Worm (Caenorhabditis elegans) whole organism, late embryonic: ENCODE results near the gene oac-5.

ENCODE experiments used
- C08G9.2 ChIP-seq: sonication (generic microtip); optimal IDR thresholded peaks from 2 replicates; lab custom pipeline; 2016; ENCODE audit warnings: mild to moderate bottlenecking, missing genetic modification characterization, moderate library complexity, missing compliant biosample characterization
- C38D4.7 ChIP-seq: fragments of 200-800 bp; sonication (Bioruptor generic); optimal IDR thresholded peaks from 2 replicates; lab custom pipeline; 2018; ENCODE audit warnings: mild to moderate bottlenecking, missing genetic modification characterization, moderate library complexity, missing compliant biosample characterization
- F13H6.1 ChIP-seq: sonication (generic microtip); optimal IDR thresholded peaks from 2 replicates; lab custom pipeline; 2016; ENCODE audit warnings: missing genetic modification characterization, missing compliant biosample characterization
- K09A11.1 ChIP-seq: sonication (generic microtip); optimal IDR thresholded peaks from 2 replicates; lab custom pipeline; 2017; ENCODE audit warnings: antibody characterized with exemption, mild to moderate bottlenecking, missing genetic modification characterization, missing compliant biosample characterization; ENCODE audit not compliant: insufficient read depth
- Y22D7AL.16 ChIP-seq: sonication (generic microtip); optimal IDR thresholded peaks from 2 replicates; lab custom pipeline; 2016; ENCODE audit warnings: missing genetic modification characterization, missing compliant biosample characterization
- ama-1 ChIP-seq: fragments of 150-350 bp; optimal IDR thresholded peaks from 2 replicates; lab custom pipeline; 2014
- ceh-18 ChIP-seq: sonication (generic microtip); optimal IDR thresholded peaks from 2 replicates; lab custom pipeline; 2016; ENCODE audit warnings: missing genetic modification characterization, missing compliant biosample characterization
- ceh-2 ChIP-seq: sonication (generic microtip); optimal IDR thresholded peaks from 2 replicates; lab custom pipeline; 2016; ENCODE audit warnings: missing genotype, missing genetic modification characterization, missing compliant biosample characterization
- ceh-31 ChIP-seq: sonication (generic microtip); optimal IDR thresholded peaks from 2 replicates; lab custom pipeline; 2016; ENCODE audit warnings: missing genetic modification characterization, missing compliant biosample characterization
- ceh-45 ChIP-seq: fragments of 200-800 bp; sonication (Bioruptor generic); IDR thresholded peaks from 2 replicates; pipeline ENCODE4 v1.3.6; 2022; ENCODE audit warnings: missing genetic modification reagents, missing genetic modification characterization, missing compliant biosample characterization
- ceh-48 ChIP-seq: sonication (generic microtip); optimal IDR thresholded peaks from 2 replicates; lab custom pipeline; 2016; ENCODE audit warnings: missing genetic modification characterization, inconsistent platforms, missing compliant biosample characterization
- dmd-4 ChIP-seq: sonication (generic microtip); optimal IDR thresholded peaks from 2 replicates; lab custom pipeline; 2016; ENCODE audit warnings: borderline replicate concordance, missing genetic modification characterization, missing compliant biosample characterization
- elt-2 ChIP-seq: sonication (generic microtip); optimal IDR thresholded peaks from 2 replicates; lab custom pipeline; 2016; ENCODE audit warnings: missing genetic modification reagents, missing genetic modification characterization, missing compliant biosample characterization
- elt-4 ChIP-seq: sonication (generic microtip); optimal IDR thresholded peaks from 2 replicates; lab custom pipeline; 2016; ENCODE audit warnings: missing genetic modification characterization, missing compliant biosample characterization
- fax-1 ChIP-seq: sonication (generic microtip); optimal IDR thresholded peaks from 2 replicates; lab custom pipeline; 2016; ENCODE audit warnings: missing genotype, missing genetic modification characterization, missing compliant biosample characterization
- fkh-6 ChIP-seq: sonication (generic microtip); optimal IDR thresholded peaks from 2 replicates; lab custom pipeline; 2016; ENCODE audit warnings: missing genetic modification characterization, missing compliant biosample characterization
- hlh-13 ChIP-seq: fragments of 200-800 bp; sonication (Bioruptor generic); optimal IDR thresholded peaks from 2 replicates; lab custom pipeline; 2018; ENCODE audit warnings: mild to moderate bottlenecking, missing genetic modification characterization, missing compliant biosample characterization
- hlh-6 ChIP-seq: sonication (generic microtip); optimal IDR thresholded peaks from 2 replicates; lab custom pipeline; 2016; ENCODE audit warnings: missing genotype, missing genetic modification characterization, missing compliant biosample characterization
- lim-6 ChIP-seq: sonication (generic microtip); optimal IDR thresholded peaks from 2 replicates; lab custom pipeline; 2016; ENCODE audit warnings: missing genetic modification characterization, missing compliant biosample characterization
- nhr-232 ChIP-seq: sonication (generic microtip); optimal IDR thresholded peaks from 2 replicates; lab custom pipeline; 2016; ENCODE audit warnings: missing genetic modification characterization, missing compliant biosample characterization
- npax-4 ChIP-seq: sonication (generic microtip); optimal IDR thresholded peaks from 2 replicates; lab custom pipeline; 2016; ENCODE audit warnings: missing genetic modification characterization, missing compliant biosample characterization
- odd-2 ChIP-seq: sonication (generic microtip); optimal IDR thresholded peaks from 2 replicates; lab custom pipeline; 2017; ENCODE audit warnings: antibody characterized with exemption, mild to moderate bottlenecking, missing genetic modification characterization, missing compliant biosample characterization
- pag-3 ChIP-seq: sonication (generic microtip); optimal IDR thresholded peaks from 2 replicates; lab custom pipeline; 2016; ENCODE audit warnings: missing compliant biosample characterization, missing genetic modification characterization, borderline replicate concordance
- pat-9 ChIP-seq: fragments of 200-800 bp; sonication (Bioruptor generic); optimal IDR thresholded peaks from 2 replicates; lab custom pipeline; 2018; ENCODE audit warnings: mild to moderate bottlenecking, missing genetic modification characterization, moderate library complexity, missing compliant biosample characterization
- pax-1 ChIP-seq: fragments of 150-350 bp; optimal IDR thresholded peaks from 2 replicates; lab custom pipeline; 2014; ENCODE audit warnings: missing biosample characterization, missing genetic modification characterization
- pha-2 ChIP-seq: sonication (generic microtip); optimal IDR thresholded peaks from 2 replicates; lab custom pipeline; 2017; ENCODE audit warnings: mild to moderate bottlenecking, missing genetic modification characterization, missing compliant biosample characterization
- pqm-1 ChIP-seq: sonication (generic microtip); optimal IDR thresholded peaks from 2 replicates; lab custom pipeline; 2016; ENCODE audit warnings: missing genetic modification characterization, missing compliant biosample characterization
- pros-1 ChIP-seq: fragments of 150-350 bp; optimal IDR thresholded peaks from 2 replicates; lab custom pipeline; 2014; ENCODE audit warnings: missing biosample characterization, missing genetic modification reagents, missing genetic modification characterization
- ref-2 ChIP-seq: sonication (generic microtip); optimal IDR thresholded peaks from 2 replicates; lab custom pipeline; 2016; ENCODE audit warnings: missing genetic modification characterization, missing compliant biosample characterization
- rnt-1 ChIP-seq: sonication (generic microtip); optimal IDR thresholded peaks from 2 replicates; lab custom pipeline; 2016; ENCODE audit warnings: missing genetic modification characterization, missing compliant biosample characterization
- sdc-2 ChIP-seq: sonication (generic microtip); optimal IDR thresholded peaks from 2 replicates; lab custom pipeline; 2016; ENCODE audit warnings: missing genotype, missing genetic modification characterization, missing compliant biosample characterization
- sox-4 ChIP-seq: sonication (generic microtip); optimal IDR thresholded peaks from 2 replicates; lab custom pipeline; 2017; ENCODE audit warnings: mild to moderate bottlenecking, missing genetic modification characterization, inconsistent platforms, missing compliant biosample characterization
- tbx-2 ChIP-seq: sonication (generic microtip); optimal IDR thresholded peaks from 2 replicates; lab custom pipeline; 2016; ENCODE audit warnings: missing genetic modification characterization, missing compliant biosample characterization
- tbx-7 ChIP-seq: sonication (generic microtip); optimal IDR thresholded peaks from 2 replicates; lab custom pipeline; 2016; ENCODE audit warnings: missing genotype, missing genetic modification characterization, missing compliant biosample characterization
- unc-3 ChIP-seq, 2 experiments: fragments of 200-800 bp in 1 of 2; sonication (Bioruptor generic) in 1 of 2; sonication (generic microtip) in 1 of 2; conservative IDR thresholded peaks in 1 of 2; optimal IDR thresholded peaks in 1 of 2; 2 replicates each; pipeline versions ENCODE4 v1.3.6 to Lab custom; 2016 to 2022; ENCODE audit warnings: missing compliant biosample characterization in 2 of 2, missing genetic modification characterization in 2 of 2, missing genetic modification reagents in 1 of 2
- unc-55 ChIP-seq: sonication (generic microtip); optimal IDR thresholded peaks from 2 replicates; lab custom pipeline; 2017; ENCODE audit warnings: missing biosample characterization, missing genetic modification reagents, missing genetic modification characterization
- zip-5 ChIP-seq: sonication (generic microtip); optimal IDR thresholded peaks from 2 replicates; lab custom pipeline; 2016; ENCODE audit warnings: missing genetic modification characterization, missing compliant biosample characterization
- ztf-16 ChIP-seq: sonication (generic microtip); optimal IDR thresholded peaks from 2 replicates; lab custom pipeline; 2017; ENCODE audit warnings: missing genetic modification characterization, missing compliant biosample characterization

oac-5 gene

ce11 chrV:16302439-16302838 lies 9.9 kb downstream of the oac-5 start, which contains the start of the genes C31A11.13 and oac-6:
Gene C31A11.13 (minus strand): TSS chrV:16302551.
Gene oac-6 (plus strand): TSS chrV:16302717.
- TF ChIP-seq nhr-232 = no peak
- peak; percentile 63 for TF ChIP-seq elt-2 (tag; lab: Kevin White, UChicago)
- TF ChIP-seq, all 69 proteins: peak for 1

ce11 chrV:16307253-16307652 lies 14.7 kb downstream of the oac-5 start, which contains the start of gene srxa-7:
Gene srxa-7 (plus strand): TSS chrV:16307553.
- no peak for TF ChIP-seq ceh-48 (tag; lab: Kevin White, UChicago)
- TF ChIP-seq ceh-18 (tag; lab: Kevin White, UChicago) = no peak
- TF ChIP-seq ama-1 (lab: Kevin White, UChicago) = no peak
- no peak for TF ChIP-seq ceh-31 (tag; lab: Kevin White, UChicago)
- no peak for TF ChIP-seq unc-55 (GFP tag; lab: Kevin White, UChicago)
- no peak for TF ChIP-seq elt-4
- no peak for TF ChIP-seq lim-6 (tag; lab: Kevin White, UChicago)
- TF ChIP-seq odd-2 (tag; lab: Kevin White, UChicago) = no peak
- no peak for TF ChIP-seq pros-1 (tag; lab: Kevin White, UChicago)
- TF ChIP-seq hlh-6 (tag; lab: Kevin White, UChicago) = no peak
- no peak for TF ChIP-seq Y22D7AL.16 (tag; lab: Kevin White, UChicago)
- no peak for TF ChIP-seq npax-4 (tag; lab: Kevin White, UChicago)

ce11 chrV:16308343-16308742 lies 15.8 kb downstream of the oac-5 start:
- TF ChIP-seq odd-2 (tag; lab: Kevin White, UChicago) (no peak), unc-3 (GFP tag; conservative IDR thresholded peaks at IDR 0.05; lab: Robert Waterston, UW) (no peak), unc-3 (tag; optimal IDR thresholded peaks at IDR 0.05; lab: Kevin White, UChicago) (no peak), ama-1 (lab: Kevin White, UChicago) (no peak), ceh-2 (tag; lab: Kevin White, UChicago) (no peak), ceh-45 (GFP tag; lab: Robert Waterston, UW) (no peak), sdc-2 (tag; lab: Kevin White, UChicago) (no peak)

ce11 chrV:16309523-16309922 lies 17.0 kb downstream of the oac-5 start, which contains the start of gene oac-7:
Gene oac-7 (plus strand): TSS chrV:16309805.
- no peak for TF ChIP-seq fax-1

ce11 chrV:16315004-16315403 lies 22.5 kb downstream of the oac-5 start, which contains the start of gene str-214:
Gene str-214 (plus strand): TSS chrV:16315304.
- TF ChIP-seq pag-3 (tag; lab: Kevin White, UChicago) = no peak
- TF ChIP-seq sox-4 (tag; lab: Kevin White, UChicago) = no peak
- no peak for TF ChIP-seq pax-1
- no peak for TF ChIP-seq unc-55 (GFP tag; lab: Kevin White, UChicago)
- no peak for TF ChIP-seq zip-5
- no peak for TF ChIP-seq pha-2
- no peak for TF ChIP-seq pat-9 (tag; lab: Kevin White, UChicago)
- no peak for TF ChIP-seq rnt-1 (tag; lab: Kevin White, UChicago)
- no peak for TF ChIP-seq fkh-6 (tag; lab: Kevin White, UChicago)
- TF ChIP-seq ztf-16 (tag; lab: Kevin White, UChicago) = no peak

- TF ChIP-seq sdc-2 (tag; lab: Kevin White, UChicago) (no peak), hlh-6 (tag; lab: Kevin White, UChicago) (no peak), fax-1 (no peak), pax-1 (no peak), tbx-2 (no peak), fkh-6 (tag; lab: Kevin White, UChicago) (no peak), hlh-13 (GFP tag; lab: Kevin White, UChicago) (no peak), dmd-4 (tag; lab: Kevin White, UChicago) (no peak), ref-2 (tag; lab: Kevin White, UChicago) (no peak), C38D4.7 (GFP tag; lab: Kevin White, UChicago) (no peak), C08G9.2 (tag; lab: Kevin White, UChicago) (no peak), F13H6.1 (no peak), pqm-1 (tag; lab: Kevin White, UChicago) (no peak), pha-2 (no peak), lim-6 (tag; lab: Kevin White, UChicago) (no peak), K09A11.1 (tag; lab: Kevin White, UChicago) (no peak), tbx-7 (tag; lab: Kevin White, UChicago) (no peak)
Observed at ce11 chrV:16317244-16317643, 24.7 kb downstream of the oac-5 start, which contains the start of gene srh-180. Gene srh-180 (plus strand): TSS chrV:16317544.
